Worm (Caenorhabditis elegans): ENCODE results near the gene Y105C5B.1413.

Y105C5B.1413 gene

DNA sequence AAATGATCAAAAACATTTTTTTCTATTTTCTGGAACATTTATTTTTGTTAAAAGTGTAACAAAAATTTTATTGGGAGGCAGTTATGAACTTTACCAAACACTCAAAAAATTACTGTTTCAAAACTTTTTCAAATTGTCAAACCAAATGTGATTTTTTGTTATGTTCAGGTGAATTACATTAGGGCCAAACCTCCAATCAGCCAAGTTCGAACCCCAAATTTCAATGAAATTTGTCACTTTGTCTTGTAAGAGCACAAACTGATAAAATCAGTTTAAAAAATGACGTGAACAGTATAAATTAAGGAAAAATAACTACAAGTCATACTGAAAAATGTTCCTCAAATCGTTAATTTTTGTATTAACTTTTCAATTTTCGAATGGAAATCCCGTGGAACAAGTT lies 17.7 kb upstream of the Y105C5B.1413 start, which contains the start of gene H25K10.1:
H25K10.1 (plus strand) TSS at position 301 of the 400 bp plus-strand sequence.
- no peak for TF ChIP-seq F16B12.6 (tag; optimal IDR thresholded peaks at IDR 0.05)
- TF ChIP-seq C04F5.9 (tag; optimal IDR thresholded peaks at IDR 0.05), result no peak
- no peak for TF ChIP-seq vab-15 (tag; optimal IDR thresholded peaks at IDR 0.05)
- TF ChIP-seq egl-13 (tag; optimal IDR thresholded peaks at IDR 0.05), result no peak
- TF ChIP-seq elt-3 (tag; optimal IDR thresholded peaks at IDR 0.05), result no peak
- no peak for TF ChIP-seq unc-98 (GFP tag; IDR thresholded peaks at IDR 0.05)
- no peak for TF ChIP-seq efl-3 (GFP tag; optimal IDR thresholded peaks at IDR 0.05)
- no peak for TF ChIP-seq hlh-17 (GFP tag; optimal IDR thresholded peaks at IDR 0.05; ENCODE audit: borderline replicate concordance)
- no peak for TF ChIP-seq sup-37 (GFP tag; optimal IDR thresholded peaks at IDR 0.05)
- no peak for TF ChIP-seq ets-5 (GFP tag; IDR thresholded peaks at IDR 0.05)
- no peak for TF ChIP-seq mep-1 (tag; optimal IDR thresholded peaks at IDR 0.05)
- TF ChIP-seq ces-1 (GFP tag; optimal IDR thresholded peaks at IDR 0.05), result no peak
- TF ChIP-seq dpl-1 (GFP tag; optimal IDR thresholded peaks at IDR 0.05), result no peak
- no peak for TF ChIP-seq ztf-11 (tag; optimal IDR thresholded peaks at IDR 0.05)
- TF ChIP-seq lsy-2 (tag; optimal IDR thresholded peaks at IDR 0.05), result no peak
- TF ChIP-seq zip-4 (GFP tag; optimal IDR thresholded peaks at IDR 0.05), result no peak

- TF ChIP-seq nhr-77 (tag; optimal IDR thresholded peaks at IDR 0.05), result no peak
- TF ChIP-seq nhr-28 (tag; optimal IDR thresholded peaks at IDR 0.05), result no peak
- TF ChIP-seq nhr-47 (tag; optimal IDR thresholded peaks at IDR 0.05), result no peak
- TF ChIP-seq fkh-10 (GFP tag; optimal IDR thresholded peaks at IDR 0.05), result no peak
- no peak for TF ChIP-seq nhr-20 (tag; optimal IDR thresholded peaks at IDR 0.05)
- no peak for TF ChIP-seq sptf-1 (tag; optimal IDR thresholded peaks at IDR 0.05)
- no peak for TF ChIP-seq ceh-90 (tag; optimal IDR thresholded peaks at IDR 0.05)
- no peak for TF ChIP-seq ces-1 (GFP tag; optimal IDR thresholded peaks at IDR 0.05)
- no peak for TF ChIP-seq elt-3 (tag; optimal IDR thresholded peaks at IDR 0.05)
- no peak for TF ChIP-seq grh-1 (GFP tag; IDR thresholded peaks at IDR 0.05)
- TF ChIP-seq snu-23 (GFP tag; optimal IDR thresholded peaks at IDR 0.05), result no peak
Observed at ce11 chrIV:16199831-16200230, 15.4 kb upstream of the Y105C5B.1413 start.

ce11 chrIV:16196717-16197116 lies 12.3 kb upstream of the Y105C5B.1413 start, which contains the start of gene Y7A9A.1:
Y7A9A.1 (plus strand) TSS chrIV:16197017.
- TF ChIP-seq tbx-2 (tag; optimal IDR thresholded peaks at IDR 0.05) (no peak), mdl-1 (tag; optimal IDR thresholded peaks at IDR 0.05) (no peak), unc-62 (GFP tag; optimal IDR thresholded peaks at IDR 0.05) (no peak), ceh-63 (GFP tag; optimal IDR thresholded peaks at IDR 0.05) (no peak), C34B4.2 (tag; optimal IDR thresholded peaks at IDR 0.05) (no peak), egl-13 (tag; optimal IDR thresholded peaks at IDR 0.05) (no peak), hlh-4 (tag; optimal IDR thresholded peaks at IDR 0.05) (no peak), ceh-88 (GFP tag; IDR thresholded peaks at IDR 0.05) (no peak), isw-1 (GFP tag; IDR thresholded peaks at IDR 0.05) (no peak)

DNA sequence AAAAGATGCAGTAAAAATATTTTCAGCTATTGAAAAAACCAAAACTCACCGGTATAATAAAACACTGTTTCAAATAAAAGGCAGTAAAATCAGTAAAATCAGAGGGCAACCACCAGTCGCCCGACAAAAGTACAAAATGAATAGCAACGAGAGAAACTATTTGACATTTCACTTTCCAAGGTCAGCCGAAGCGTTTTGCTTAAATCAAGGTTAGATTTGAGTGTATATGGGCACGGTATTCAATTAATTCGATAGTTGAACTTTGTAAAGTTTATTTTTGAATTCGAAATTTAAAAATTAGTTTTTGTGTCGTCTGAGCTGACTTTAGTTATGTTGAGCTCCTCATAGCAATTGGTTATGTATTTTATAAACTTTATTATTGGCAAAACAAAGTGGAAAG lies 8.3 kb upstream of the Y105C5B.1413 start:
- TF ChIP-seq nhr-85 (tag), result peak; percentile 54
- TF ChIP-seq nhr-28 (tag; optimal IDR thresholded peaks at IDR 0.05), result no peak
- TF ChIP-seq blmp-1 (tag; optimal IDR thresholded peaks at IDR 0.05), result peak; percentile 65

DNA sequence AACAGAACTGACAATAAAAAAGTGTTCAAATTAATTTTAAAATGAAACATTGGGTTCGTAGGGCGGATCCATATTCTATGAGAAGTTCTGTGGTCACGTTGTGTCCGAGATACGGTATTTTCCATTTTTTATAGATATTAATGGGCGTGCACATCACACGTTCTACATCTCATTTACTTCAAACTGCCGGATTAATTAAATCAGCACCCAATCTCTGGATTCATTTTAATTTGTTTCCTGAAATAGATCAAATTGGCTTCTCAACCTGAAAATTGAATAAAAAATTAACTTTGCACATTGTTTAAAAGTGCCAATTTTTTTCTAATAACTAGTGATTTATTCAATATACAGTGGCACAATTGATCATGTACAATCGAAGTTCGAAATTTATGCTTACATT lies 7.2 kb upstream of the Y105C5B.1413 start:
- TF ChIP-seq Y116A8C.19 (tag; optimal IDR thresholded peaks at IDR 0.05; ENCODE audit: borderline replicate concordance), result no peak
- TF ChIP-seq nhr-71 (tag; optimal IDR thresholded peaks at IDR 0.05), result no peak
- no peak for TF ChIP-seq unc-30 (tag; optimal IDR thresholded peaks at IDR 0.05)
- TF ChIP-seq nhr-11 (tag; optimal IDR thresholded peaks at IDR 0.05), result no peak
- no peak for TF ChIP-seq ets-5 (GFP tag; IDR thresholded peaks at IDR 0.05)
- TF ChIP-seq irx-1 (tag; optimal IDR thresholded peaks at IDR 0.05), result no peak
- TF ChIP-seq ceh-88 (GFP tag; IDR thresholded peaks at IDR 0.05), result no peak
- no peak for TF ChIP-seq nhr-76 (tag; optimal IDR thresholded peaks at IDR 0.05)
- no peak for TF ChIP-seq egl-13 (tag; optimal IDR thresholded peaks at IDR 0.05)
- TF ChIP-seq alr-1 (tag; optimal IDR thresholded peaks at IDR 0.05; ENCODE audit: borderline replicate concordance), result no peak
- no peak for TF ChIP-seq snu-23 (GFP tag; optimal IDR thresholded peaks at IDR 0.05)
- no peak for TF ChIP-seq sptf-1 (tag; optimal IDR thresholded peaks at IDR 0.05)
- TF ChIP-seq grh-1 (GFP tag; IDR thresholded peaks at IDR 0.05), result no peak
- TF ChIP-seq C34B4.2 (tag; optimal IDR thresholded peaks at IDR 0.05), result no peak
- TF ChIP-seq nhr-90 (tag; optimal IDR thresholded peaks at IDR 0.05; ENCODE audit: poor library complexity), result no peak
